Fruit fly (Drosophila melanogaster): ENCODE results near the gene CG13658.

- TF ChIP-seq CG15710 (tag; optimal IDR thresholded peaks at IDR 0.05), result no peak
- no peak for TF ChIP-seq fd96Ca (GFP tag; IDR thresholded peaks at IDR 0.05)
- TF ChIP-seq Snoo (tag; optimal IDR thresholded peaks at IDR 0.05), result no peak
- TF ChIP-seq CG10348 (GFP tag; IDR thresholded peaks at IDR 0.05), result no peak
- no peak for TF ChIP-seq CG9948 (tag; optimal IDR thresholded peaks at IDR 0.05)
- TF ChIP-seq Ets98B (GFP tag; IDR thresholded peaks at IDR 0.05), result no peak
- TF ChIP-seq Pif1A (GFP tag; optimal IDR thresholded peaks at IDR 0.05), result no peak
- TF ChIP-seq CG14655 (GFP tag; optimal IDR thresholded peaks at IDR 0.05), result no peak
- no peak for TF ChIP-seq rn (GFP tag; IDR thresholded peaks at IDR 0.05)
- no peak for TF ChIP-seq CG13204 (GFP tag; optimal IDR thresholded peaks at IDR 0.05)
- no peak for TF ChIP-seq CG8159 (tag; optimal IDR thresholded peaks at IDR 0.05)
- no peak for TF ChIP-seq CG12605 (GFP tag; IDR thresholded peaks at IDR 0.05)
These were observed 6.1 kb upstream of the CG13658 start, which contains the start of gene CG11892 for dm6 chr3R:25281165-25281564.

All from whole organism, pupa.